Fruit fly (Drosophila melanogaster) whole organism, embryonic: ENCODE data around the gene CG14220.

Source experiments
- Adf1 ChIP-seq: fragments of 200-800 bp; sonication (Bioruptor generic); IDR thresholded peaks from 2 replicates; pipeline ENCODE4 v1.3.6; 2022; ENCODE audit warnings: missing biosample characterization, missing genetic modification characterization
- Atf-2 ChIP-seq: fragments of 200-800 bp; sonication (Bioruptor generic); optimal IDR thresholded peaks from 2 replicates; lab custom pipeline; 2016; ENCODE audit warnings: missing biosample characterization, missing genetic modification characterization
- B-H2 ChIP-seq: fragments of 200-800 bp; sonication (Bioruptor generic); optimal IDR thresholded peaks from 2 replicates; lab custom pipeline; 2018; ENCODE audit warnings: missing biosample characterization, mild to moderate bottlenecking, missing genetic modification characterization
- Bgb ChIP-seq: fragments of 200-800 bp; sonication (Bioruptor generic); IDR thresholded peaks from 2 replicates; pipeline ENCODE4 v1.3.6; 2022; ENCODE audit warnings: missing biosample characterization, missing genetic modification characterization; ENCODE audit not compliant: partially characterized antibody
- C15 ChIP-seq: fragments of 200-800 bp; sonication (Bioruptor generic); IDR thresholded peaks from 3 replicates; pipeline ENCODE4 v1.3.6; 2022; ENCODE audit warnings: missing biosample characterization, missing genetic modification characterization
- CG10274 ChIP-seq: fragments of 200-800 bp; sonication (Bioruptor generic); optimal IDR thresholded peaks from 3 replicates; lab custom pipeline; 2017; ENCODE audit warnings: missing biosample characterization, mild to moderate bottlenecking, missing genetic modification characterization
- CG10321 ChIP-seq: fragments of 200-800 bp; sonication (Bioruptor generic); IDR thresholded peaks from 2 replicates; pipeline ENCODE4 v1.3.6; 2022; ENCODE audit warnings: missing biosample characterization, missing genetic modification characterization
- CG10366 ChIP-seq: fragments of 200-800 bp; sonication (Bioruptor generic); IDR thresholded peaks from 2 replicates; pipeline ENCODE4 v1.3.6; 2022; ENCODE audit warnings: missing biosample characterization, missing genetic modification characterization
- CG11093 ChIP-seq: fragments of 200-800 bp; sonication (Bioruptor generic); IDR thresholded peaks from 3 replicates; pipeline ENCODE4 v1.3.6; 2022; ENCODE audit warnings: missing biosample characterization, missing genetic modification characterization
- CG12769 ChIP-seq: fragments of 200-800 bp; sonication (Bioruptor generic); optimal IDR thresholded peaks from 2 replicates; lab custom pipeline; 2019; ENCODE audit warnings: missing biosample characterization, mild to moderate bottlenecking, missing genetic modification characterization, moderate library complexity
- CG12942 ChIP-seq: fragments of 200-800 bp; sonication (Bioruptor generic); optimal IDR thresholded peaks from 3 replicates; lab custom pipeline; 2016; ENCODE audit warnings: missing biosample characterization, missing genetic modification characterization
- CG17385 ChIP-seq: fragments of 200-800 bp; sonication (Bioruptor generic); optimal IDR thresholded peaks from 3 replicates; lab custom pipeline; 2018; ENCODE audit warnings: missing biosample characterization, mild to moderate bottlenecking, missing genetic modification characterization
- CG3847 ChIP-seq: fragments of 200-800 bp; sonication (Bioruptor generic); IDR thresholded peaks from 2 replicates; pipeline ENCODE4 v1.3.6; 2022; ENCODE audit warnings: missing biosample characterization, missing genetic modification characterization
- CG43689 ChIP-seq: fragments of 200-800 bp; sonication (Bioruptor generic); IDR thresholded peaks from 2 replicates; pipeline ENCODE4 v1.3.6; 2022; ENCODE audit warnings: missing biosample characterization, missing genetic modification characterization
- CG6689 ChIP-seq: fragments of 200-800 bp; sonication (Bioruptor generic); IDR thresholded peaks from 2 replicates; pipeline ENCODE4 v1.3.6; 2022; ENCODE audit warnings: missing biosample characterization, missing genetic modification characterization
- CG8089 ChIP-seq: fragments of 200-800 bp; sonication (Bioruptor generic); optimal IDR thresholded peaks from 3 replicates; lab custom pipeline; 2016; ENCODE audit warnings: missing biosample characterization, missing genetic modification characterization
- CG9215 ChIP-seq: fragments of 200-800 bp; sonication (Bioruptor generic); IDR thresholded peaks from 2 replicates; pipeline ENCODE4 v1.3.6; 2022; ENCODE audit warnings: missing biosample characterization, missing genetic modification characterization
- CG9609 ChIP-seq: fragments of 200-800 bp; sonication (Bioruptor generic); optimal IDR thresholded peaks from 3 replicates; lab custom pipeline; 2016; ENCODE audit warnings: missing biosample characterization, missing genetic modification characterization
- CHES-1-like ChIP-seq: fragments of 200-800 bp; sonication (Bioruptor generic); optimal IDR thresholded peaks from 2 replicates; lab custom pipeline; 2016; ENCODE audit warnings: missing biosample characterization, missing genetic modification characterization
- CTCF ChIP-seq: fragments of 200-800 bp; sonication (Bioruptor generic); optimal IDR thresholded peaks from 2 replicates; lab custom pipeline; 2017; ENCODE audit warnings: missing biosample characterization, mild to moderate bottlenecking, missing genetic modification characterization, moderate library complexity
- Elba2 ChIP-seq: fragments of 200-800 bp; sonication (Bioruptor generic); optimal IDR thresholded peaks from 3 replicates; lab custom pipeline; 2016; ENCODE audit warnings: missing biosample characterization, missing genetic modification characterization
- Gug ChIP-seq: fragments of 200-800 bp; sonication (Bioruptor generic); IDR thresholded peaks from 4 replicates; pipeline ENCODE4 v1.3.6; 2022; ENCODE audit warnings: missing biosample characterization, missing genetic modification characterization
- HLH54F ChIP-seq: fragments of 200-800 bp; sonication (Bioruptor generic); optimal IDR thresholded peaks from 3 replicates; lab custom pipeline; 2016; ENCODE audit warnings: missing biosample characterization, missing genetic modification characterization
- Hr3 ChIP-seq: fragments of 200-800 bp; sonication (Bioruptor generic); optimal IDR thresholded peaks from 3 replicates; lab custom pipeline; 2016; ENCODE audit warnings: missing biosample characterization, missing genetic modification characterization
- Hsf ChIP-seq: fragments of 200-800 bp; sonication (Bioruptor generic); optimal IDR thresholded peaks from 3 replicates; lab custom pipeline; 2016; ENCODE audit warnings: missing biosample characterization, missing genetic modification characterization
- Lim3 ChIP-seq: fragments of 200-800 bp; sonication (Bioruptor generic); IDR thresholded peaks from 2 replicates; pipeline ENCODE4 v1.3.6; 2022; ENCODE audit warnings: missing biosample characterization, missing genetic modification characterization
- Max ChIP-seq: fragments of 200-800 bp; sonication (Bioruptor generic); optimal IDR thresholded peaks from 2 replicates; lab custom pipeline; 2016; ENCODE audit warnings: missing biosample characterization, mild to moderate bottlenecking, missing genetic modification characterization
- Neu2 ChIP-seq: fragments of 200-800 bp; sonication (Bioruptor generic); optimal IDR thresholded peaks from 3 replicates; lab custom pipeline; 2016; ENCODE audit warnings: missing biosample characterization, missing genetic modification characterization, borderline replicate concordance
- Poxn ChIP-seq: fragments of 200-800 bp; sonication (Bioruptor generic); IDR thresholded peaks from 2 replicates; pipeline ENCODE4 v1.3.6; 2022; ENCODE audit warnings: missing biosample characterization, missing genetic modification characterization
- ab ChIP-seq: fragments of 200-800 bp; sonication (Bioruptor generic); optimal IDR thresholded peaks from 2 replicates; lab custom pipeline; 2016; ENCODE audit warnings: missing biosample characterization, missing genetic modification characterization
- abd-A ChIP-seq: fragments of 200-800 bp; sonication (Bioruptor generic); optimal IDR thresholded peaks from 3 replicates; lab custom pipeline; 2019; ENCODE audit warnings: missing biosample characterization, mild to moderate bottlenecking, missing genetic modification characterization, moderate library complexity
- bowl ChIP-seq: fragments of 200-800 bp; sonication (Bioruptor generic); IDR thresholded peaks from 2 replicates; pipeline ENCODE4 v1.3.6; 2022; ENCODE audit warnings: missing biosample characterization, missing genetic modification characterization
- cas ChIP-seq: fragments of 200-800 bp; sonication (Bioruptor generic); IDR thresholded peaks from 2 replicates; pipeline ENCODE4 v1.3.6; 2022; ENCODE audit warnings: missing biosample characterization, missing genetic modification characterization
- caup ChIP-seq: fragments of 200-800 bp; sonication (Bioruptor generic); optimal IDR thresholded peaks from 3 replicates; lab custom pipeline; 2017; ENCODE audit warnings: missing biosample characterization, mild to moderate bottlenecking, missing genetic modification characterization, moderate library complexity; ENCODE audit not compliant: severe bottlenecking
- chif ChIP-seq, 2 experiments: fragments of 200-800 bp; sonication (Bioruptor generic); optimal IDR thresholded peaks; 3 replicates each; lab custom pipeline; 2016; ENCODE audit warnings: missing biosample characterization in 2 of 2, missing genetic modification characterization in 2 of 2
- fd64A ChIP-seq: fragments of 200-800 bp; sonication (Bioruptor generic); optimal IDR thresholded peaks from 3 replicates; lab custom pipeline; 2018; ENCODE audit warnings: missing biosample characterization, mild to moderate bottlenecking, missing genetic modification characterization
- h ChIP-seq: fragments of >200 bp; optimal IDR thresholded peaks from 2 replicates; lab custom pipeline; 2017
- jing ChIP-seq: fragments of 200-800 bp; sonication (Bioruptor generic); optimal IDR thresholded peaks from 2 replicates; lab custom pipeline; 2018; ENCODE audit warnings: missing biosample characterization, mild to moderate bottlenecking, missing genetic modification characterization
- jumu ChIP-seq: fragments of 200-800 bp; sonication (Bioruptor generic); optimal IDR thresholded peaks from 3 replicates; lab custom pipeline; 2016; ENCODE audit warnings: missing biosample characterization, missing genetic modification characterization
- lov ChIP-seq, 2 experiments: fragments of 200-800 bp in 1 of 2; fragments of >200 bp in 1 of 2; sonication (Bioruptor generic) in 1 of 2; IDR thresholded peaks in 1 of 2; optimal IDR thresholded peaks in 1 of 2; 2 replicates in 1 of 2; 3 replicates in 1 of 2; pipeline versions ENCODE4 v1.3.6 to Lab custom; 2017 to 2022; ENCODE audit warnings: missing biosample characterization in 1 of 2, missing genetic modification characterization in 1 of 2
- maf-S ChIP-seq: fragments of 200-800 bp; sonication (Bioruptor generic); optimal IDR thresholded peaks from 2 replicates; lab custom pipeline; 2016; ENCODE audit warnings: missing biosample characterization, missing genetic modification characterization
- nerfin-1 ChIP-seq: fragments of 200-800 bp; sonication (Bioruptor generic); optimal IDR thresholded peaks from 3 replicates; lab custom pipeline; 2019; ENCODE audit warnings: missing biosample characterization, mild to moderate bottlenecking, missing genetic modification characterization, moderate library complexity
- pb ChIP-seq: fragments of 200-800 bp; sonication (Bioruptor generic); optimal IDR thresholded peaks from 3 replicates; lab custom pipeline; 2016; ENCODE audit warnings: missing biosample characterization, missing genetic modification characterization
- salm ChIP-seq: fragments of 200-800 bp; sonication (Bioruptor generic); optimal IDR thresholded peaks from 2 replicates; lab custom pipeline; 2018; ENCODE audit warnings: missing biosample characterization, mild to moderate bottlenecking, missing genetic modification characterization
- slp2 ChIP-seq: fragments of 200-800 bp; sonication (Bioruptor generic); optimal IDR thresholded peaks from 2 replicates; lab custom pipeline; 2016; ENCODE audit warnings: missing biosample characterization, missing genetic modification characterization
- sna ChIP-seq: fragments of 200-800 bp; sonication (Bioruptor generic); IDR thresholded peaks from 2 replicates; pipeline ENCODE4 v1.3.6; 2022; ENCODE audit warnings: missing biosample characterization, missing genetic modification characterization; ENCODE audit not compliant: partially characterized antibody
- tll ChIP-seq, 2 experiments: fragments of 200-800 bp in 1 of 2; fragments of >200 bp in 1 of 2; sonication (Bioruptor generic) in 1 of 2; optimal IDR thresholded peaks; 2 replicates each; lab custom pipeline; 2017 to 2019; ENCODE audit warnings: missing biosample characterization in 2 of 2, missing genetic modification characterization in 2 of 2, mild to moderate bottlenecking in 1 of 2, moderate library complexity in 1 of 2
- zen ChIP-seq: fragments of 200-800 bp; sonication (Bioruptor generic); optimal IDR thresholded peaks from 3 replicates; lab custom pipeline; 2018; ENCODE audit warnings: missing biosample characterization, mild to moderate bottlenecking, missing genetic modification characterization, moderate library complexity
- zen2 ChIP-seq: fragments of 200-800 bp; sonication (Bioruptor generic); IDR thresholded peaks from 3 replicates; pipeline ENCODE4 v1.3.6; 2022; ENCODE audit warnings: missing biosample characterization, missing genetic modification characterization; ENCODE audit not compliant: partially characterized antibody
- zfh1 ChIP-seq: fragments of 200-800 bp; sonication (Bioruptor generic); IDR thresholded peaks from 3 replicates; pipeline ENCODE4 v1.3.6; 2022; ENCODE audit warnings: missing biosample characterization, missing genetic modification characterization

The CG14220 gene

dm6 chrX:19565714-19566316 is 35.8 kb downstream of the CG14220 start, which contains the start of the genes Grip84 and car (continued):
- TF ChIP-seq Neu2 (GFP tag; lab: Kevin White, UChicago), result no peak
- no peak for TF ChIP-seq CHES-1-like (GFP tag; lab: Kevin White, UChicago)
- TF ChIP-seq CTCF, result peak; percentile 21
- TF ChIP-seq caup (GFP tag; lab: Kevin White, UChicago), result no peak
- TF ChIP-seq slp2 (GFP tag; lab: Kevin White, UChicago), result no peak
- no peak for TF ChIP-seq bowl
- TF ChIP-seq HLH54F (GFP tag; lab: Kevin White, UChicago), result peak; percentile 55
- TF ChIP-seq B-H2 (GFP tag; lab: Kevin White, UChicago), result no peak
- TF ChIP-seq ab (GFP tag; lab: Kevin White, UChicago), result no peak
- TF ChIP-seq jing (GFP tag; lab: Kevin White, UChicago), result no peak
- no peak for TF ChIP-seq CG8089 (GFP tag; lab: Kevin White, UChicago)
- no peak for TF ChIP-seq pb (GFP tag; lab: Kevin White, UChicago)
- TF ChIP-seq CG11093 (GFP tag; lab: Robert Waterston, UW), result peak; percentile 63; the same call in 2 of the 3 replicates
- no peak for TF ChIP-seq sna (GFP tag; lab: Robert Waterston, UW)
- no peak for TF ChIP-seq Atf-2
- peak; percentile 8 to 89 for TF ChIP-seq tll (GFP tag; optimal IDR thresholded peaks at IDR 0.05; lab: Kevin White, UChicago)
- peak; percentile 38; the same call in 1 of the 2 replicates for TF ChIP-seq CG43689 (GFP tag; lab: Robert Waterston, UW)
- TF ChIP-seq Gug, result peak; percentile 58; the same call in 2 of the 4 replicates
- peak; percentile 61 for TF ChIP-seq zen (tag; lab: Kevin White, UChicago)
- TF ChIP-seq CG10366 (GFP tag; lab: Robert Waterston, UW), result peak; percentile 62; the same call in 1 of the 2 replicates
- peak; percentile 77; the same call in 1 of the 2 replicates for TF ChIP-seq CG9215
- TF ChIP-seq Lim3 (GFP tag; lab: Robert Waterston, UW), result no peak
- TF ChIP-seq Hr3 (GFP tag; lab: Kevin White, UChicago), result peak; percentile 71
- TF ChIP-seq CG12769 (tag; lab: Kevin White, UChicago), result no peak
- TF ChIP-seq zfh1 (GFP tag; lab: Robert Waterston, UW), result no peak; the same call in 2 of the 3 replicates
- TF ChIP-seq cas, result no peak
- TF ChIP-seq Max (GFP tag; lab: Kevin White, UChicago), result peak; percentile 51
- no peak for TF ChIP-seq salm
- TF ChIP-seq CG6689 (GFP tag; lab: Robert Waterston, UW), result peak; percentile 79; the same call in 1 of the 2 replicates
- peak; percentile 57 for TF ChIP-seq nerfin-1
- 0 out of 2 replicates have a peak, but pooled peaks have one; percentile 7 for TF ChIP-seq Bgb
- peak; percentile 41 for TF ChIP-seq Elba2 (GFP tag; lab: Kevin White, UChicago)
- TF ChIP-seq h, result no peak
- TF ChIP-seq CG12942 (GFP tag; lab: Kevin White, UChicago), result peak; percentile 46
- no peak for TF ChIP-seq zen2
- TF ChIP-seq jumu (GFP tag; lab: Kevin White, UChicago), result peak; percentile 64
- TF ChIP-seq abd-A (tag; lab: Kevin White, UChicago), result no peak
- TF ChIP-seq CG10274 (GFP tag; lab: Kevin White, UChicago), result no peak
- TF ChIP-seq Poxn, result 0 out of 2 replicates have a peak, but pooled peaks have one; percentile 22
- peak; percentile 78 for TF ChIP-seq Hsf
- TF ChIP-seq C15 (GFP tag; lab: Robert Waterston, UW), result 0 out of 3 replicates have a peak, but pooled peaks have one; percentile 31
- TF ChIP-seq maf-S, result peak; percentile 48
- TF ChIP-seq CG17385, result peak; percentile 51
- TF ChIP-seq chif (GFP tag; optimal IDR thresholded peaks at IDR 0.05; lab: Kevin White, UChicago), result peak; percentile 38 to 48
- TF ChIP-seq CG3847 (GFP tag; lab: Robert Waterston, UW), result peak; percentile 74
- no peak for TF ChIP-seq lov (optimal IDR thresholded peaks at IDR 0.05; lab: Kevin White, UChicago)
- no peak for TF ChIP-seq lov (GFP tag; IDR thresholded peaks at IDR 0.05; lab: Robert Waterston, UW)
- no peak for TF ChIP-seq fd64A
- TF ChIP-seq CG9609, result peak; percentile 46
- 0 out of 2 replicates have a peak, but pooled peaks have one; percentile 17 for TF ChIP-seq CG10321
- peak; percentile 20; the same call in 1 of the 2 replicates for TF ChIP-seq Adf1
